Worm (Caenorhabditis elegans) whole organism, young adult: ENCODE measurements around the gene cdk-1.

Experiments
- C06A6.2 ChIP-seq: fragments of 200-800 bp; sonication (Bioruptor generic); conservative IDR thresholded peaks from 2 replicates; pipeline ENCODE4 v1.3.6; 2022; ENCODE audit warnings: missing genetic modification characterization, missing compliant biosample characterization
- F37B4.10 ChIP-seq: fragments of 200-800 bp; sonication (Bioruptor generic); IDR thresholded peaks from 2 replicates; pipeline ENCODE4 v1.3.6; 2022; ENCODE audit warnings: missing genetic modification characterization, missing compliant biosample characterization
- ama-1 ChIP-seq, 3 experiments: fragments of 150-350 bp in 1 of 3; sonication (generic microtip) in 2 of 3; optimal IDR thresholded peaks; 2 replicates each; lab custom pipeline; 2014 to 2018; ENCODE audit warnings: missing biosample characterization in 2 of 3, missing genetic modification characterization in 2 of 3, missing genetic modification reagents in 2 of 3
- hmg-1.2 ChIP-seq: fragments of 200-800 bp; sonication (Bioruptor generic); IDR thresholded peaks from 2 replicates; pipeline ENCODE4 v1.3.6; 2022; ENCODE audit warnings: missing genetic modification reagents, missing genetic modification characterization, missing compliant biosample characterization
- hmg-20 ChIP-seq: fragments of 200-800 bp; sonication (Bioruptor generic); IDR thresholded peaks from 2 replicates; pipeline ENCODE4 v1.3.6; 2022; ENCODE audit warnings: missing genetic modification reagents, missing genetic modification characterization, missing compliant biosample characterization
- lsy-27 ChIP-seq: sonication (generic microtip); optimal IDR thresholded peaks from 2 replicates; lab custom pipeline; 2017; ENCODE audit warnings: missing genetic modification characterization, mild to moderate bottlenecking, missing compliant biosample characterization, antibody characterized with exemption, missing genotype, borderline replicate concordance; ENCODE audit not compliant: insufficient read depth
- madf-3 ChIP-seq: fragments of 200-800 bp; sonication (Bioruptor generic); IDR thresholded peaks from 2 replicates; pipeline ENCODE4 v1.3.6; 2022; ENCODE audit warnings: missing genetic modification reagents, missing genetic modification characterization, missing compliant biosample characterization
- madf-6 ChIP-seq: fragments of 200-800 bp; sonication (Bioruptor generic); IDR thresholded peaks from 2 replicates; pipeline ENCODE4 v1.3.6; 2022; ENCODE audit warnings: missing genetic modification reagents, missing genetic modification characterization, missing compliant biosample characterization
- mel-28 ChIP-seq: sonication (generic microtip); optimal IDR thresholded peaks from 2 replicates; lab custom pipeline; 2016; ENCODE audit warnings: borderline replicate concordance, mild to moderate bottlenecking, missing genetic modification characterization, missing compliant biosample characterization
- nhr-80 ChIP-seq: sonication (generic microtip); optimal IDR thresholded peaks from 2 replicates; lab custom pipeline; 2016; ENCODE audit warnings: missing genetic modification characterization, missing compliant biosample characterization
- pha-4 ChIP-seq: fragments of 150-350 bp; sonication (generic microtip); optimal IDR thresholded peaks from 2 replicates; lab custom pipeline; 2014; ENCODE audit warnings: missing biosample characterization, missing genetic modification reagents, missing genetic modification characterization

ce11 chrIII:9738954-9739353, 8.3 kb upstream of the cdk-1 start, which contains the start of gene hlh-4:
- TF ChIP-seq lsy-27 (tag; lab: Kevin White, UChicago) = no peak
- no peak for TF ChIP-seq mel-28 (tag; lab: Kevin White, UChicago)
- TF ChIP-seq pha-4 (tag; lab: Kevin White, UChicago) = no peak
- no peak for TF ChIP-seq madf-6 (GFP tag; lab: Robert Waterston, UW)
- TF ChIP-seq nhr-80 (tag; lab: Kevin White, UChicago) = no peak
- no peak for TF ChIP-seq madf-3 (GFP tag; lab: Robert Waterston, UW)
- no peak for TF ChIP-seq hmg-1.2 (GFP tag; lab: Robert Waterston, UW)
- no peak for TF ChIP-seq hmg-20
- no peak for TF ChIP-seq F37B4.10 (GFP tag; lab: Robert Waterston, UW)
- no peak for TF ChIP-seq ama-1 (optimal IDR thresholded peaks at IDR 0.05; lab: Kevin White, UChicago)
- no peak for TF ChIP-seq ama-1 (GFP tag; optimal IDR thresholded peaks at IDR 0.05; lab: Kevin White, UChicago)
- TF ChIP-seq C06A6.2 (GFP tag; lab: Robert Waterston, UW) = no peak
